Fruit fly (Drosophila melanogaster) whole organism, embryonic: Measurements from ENCODE around the gene CG9986.
A peak's percentile ranks its signal among the peaks of the same experiment; 100 is the strongest.

ENCODE experiments used
- Asciz ChIP-seq: fragments of 200-800 bp; sonication (Bioruptor generic); optimal IDR thresholded peaks from 2 replicates; lab custom pipeline; 2017; ENCODE audit warnings: missing biosample characterization, mild to moderate bottlenecking, missing genetic modification characterization, missing genetic modification reagents
- Atf6 ChIP-seq: fragments of 200-800 bp; sonication (Bioruptor generic); IDR thresholded peaks from 2 replicates; pipeline ENCODE4 v1.3.6; 2022; ENCODE audit warnings: missing biosample characterization, missing genetic modification characterization
- CG10565 ChIP-seq: fragments of 200-800 bp; sonication (Bioruptor generic); optimal IDR thresholded peaks from 3 replicates; lab custom pipeline; 2016; ENCODE audit warnings: missing biosample characterization, mild to moderate bottlenecking, missing genetic modification characterization
- CG10979 ChIP-seq: fragments of 200-800 bp; sonication (Bioruptor generic); optimal IDR thresholded peaks from 2 replicates; lab custom pipeline; 2018; ENCODE audit warnings: missing biosample characterization, mild to moderate bottlenecking, missing genetic modification characterization, moderate library complexity
- CG1233 ChIP-seq: fragments of 200-800 bp; sonication (Bioruptor generic); optimal IDR thresholded peaks from 4 replicates; lab custom pipeline; 2018; ENCODE audit warnings: missing biosample characterization, mild to moderate bottlenecking, missing genetic modification characterization
- CG12659 ChIP-seq: fragments of 200-800 bp; sonication (Bioruptor generic); optimal IDR thresholded peaks from 3 replicates; lab custom pipeline; 2017; ENCODE audit warnings: mild to moderate bottlenecking, missing biosample characterization, missing genetic modification reagents, missing genetic modification characterization
- CG12769 ChIP-seq: fragments of 200-800 bp; sonication (Bioruptor generic); optimal IDR thresholded peaks from 2 replicates; lab custom pipeline; 2019; ENCODE audit warnings: missing biosample characterization, mild to moderate bottlenecking, missing genetic modification characterization, moderate library complexity
- CG14441 ChIP-seq: fragments of 200-800 bp; sonication (Bioruptor generic); IDR thresholded peaks from 2 replicates; pipeline ENCODE4 v1.3.6; 2022; ENCODE audit warnings: missing biosample characterization, missing genetic modification characterization
- CG15073 ChIP-seq: fragments of 200-800 bp; sonication (Bioruptor generic); optimal IDR thresholded peaks from 2 replicates; lab custom pipeline; 2016; ENCODE audit warnings: missing biosample characterization, missing genetic modification characterization
- CG16863 ChIP-seq: fragments of 200-800 bp; sonication (Bioruptor generic); optimal IDR thresholded peaks from 3 replicates; lab custom pipeline; 2016; ENCODE audit warnings: missing biosample characterization, missing genetic modification characterization
- CG17361 ChIP-seq: fragments of 200-800 bp; sonication (Bioruptor generic); IDR thresholded peaks from 3 replicates; pipeline ENCODE4 v1.3.6; 2022; ENCODE audit warnings: missing biosample characterization, missing genetic modification characterization
- CG17912 ChIP-seq: fragments of 200-800 bp; sonication (Bioruptor generic); optimal IDR thresholded peaks from 2 replicates; lab custom pipeline; 2018; ENCODE audit warnings: missing biosample characterization, mild to moderate bottlenecking, missing genetic modification characterization
- CG18619 ChIP-seq: fragments of 200-800 bp; sonication (Bioruptor generic); optimal IDR thresholded peaks from 3 replicates; lab custom pipeline; 2017; ENCODE audit warnings: missing biosample characterization, mild to moderate bottlenecking, missing genetic modification characterization
- CG31388 ChIP-seq: fragments of 200-800 bp; sonication (Bioruptor generic); optimal IDR thresholded peaks from 2 replicates; lab custom pipeline; 2016; ENCODE audit warnings: missing biosample characterization, missing genetic modification characterization
- CG34376 ChIP-seq: fragments of 200-800 bp; sonication (Bioruptor generic); optimal IDR thresholded peaks from 2 replicates; lab custom pipeline; 2018; ENCODE audit warnings: missing biosample characterization, mild to moderate bottlenecking, missing genetic modification characterization
- CG3726 ChIP-seq: fragments of 200-800 bp; sonication (Bioruptor generic); IDR thresholded peaks from 3 replicates; pipeline ENCODE4, ENCODE4 v1.3.6; 2022; ENCODE audit warnings: missing biosample characterization, missing genetic modification characterization
- CG4282 ChIP-seq: fragments of 200-800 bp; sonication (Bioruptor generic); optimal IDR thresholded peaks from 2 replicates; lab custom pipeline; 2016; ENCODE audit warnings: missing biosample characterization, missing genetic modification characterization
- CG4360 ChIP-seq: fragments of 200-800 bp; sonication (Bioruptor generic); IDR thresholded peaks from 2 replicates; pipeline ENCODE4 v1.3.6; 2022; ENCODE audit warnings: missing biosample characterization, missing genetic modification characterization
- CG4404 ChIP-seq: fragments of 200-800 bp; sonication (Bioruptor generic); IDR thresholded peaks from 2 replicates; pipeline ENCODE4 v1.3.6; 2022; ENCODE audit warnings: missing biosample characterization, missing genetic modification characterization
- CG6689 ChIP-seq: fragments of 200-800 bp; sonication (Bioruptor generic); IDR thresholded peaks from 2 replicates; pipeline ENCODE4 v1.3.6; 2022; ENCODE audit warnings: missing biosample characterization, missing genetic modification characterization
- CG7271 ChIP-seq: fragments of 200-800 bp; sonication (Bioruptor generic); optimal IDR thresholded peaks from 2 replicates; lab custom pipeline; 2018; ENCODE audit warnings: missing biosample characterization, mild to moderate bottlenecking, missing genetic modification characterization, moderate library complexity
- CG7963 ChIP-seq: fragments of 200-800 bp; sonication (Bioruptor generic); IDR thresholded peaks from 3 replicates; pipeline ENCODE4 v1.3.6; 2022; ENCODE audit warnings: missing biosample characterization, missing genetic modification characterization; ENCODE audit not compliant: partially characterized antibody
- CG9932 ChIP-seq: fragments of 200-800 bp; sonication (Bioruptor generic); IDR thresholded peaks from 2 replicates; pipeline ENCODE4 v1.3.6; 2022; ENCODE audit warnings: missing biosample characterization, missing genetic modification characterization
- Camta ChIP-seq: fragments of 200-800 bp; sonication (Bioruptor generic); optimal IDR thresholded peaks from 2 replicates; lab custom pipeline; 2016; ENCODE audit warnings: missing biosample characterization, missing genetic modification characterization
- Deaf1 ChIP-seq: fragments of 200-800 bp; optimal IDR thresholded peaks from 3 replicates; lab custom pipeline; 2019; ENCODE audit warnings: missing biosample characterization, mild to moderate bottlenecking, missing genetic modification characterization, moderate library complexity
- Fer1 ChIP-seq: fragments of 200-800 bp; sonication (Bioruptor generic); optimal IDR thresholded peaks from 2 replicates; lab custom pipeline; 2017; ENCODE audit warnings: missing biosample characterization, mild to moderate bottlenecking, missing genetic modification characterization
- HLH3B ChIP-seq: fragments of 200-800 bp; sonication (Bioruptor generic); IDR thresholded peaks from 2 replicates; pipeline ENCODE4 v1.3.6; 2022; ENCODE audit warnings: missing biosample characterization, missing genetic modification characterization
- Hmr ChIP-seq: fragments of 200-800 bp; sonication (Bioruptor generic); optimal IDR thresholded peaks from 3 replicates; lab custom pipeline; 2017; ENCODE audit warnings: mild to moderate bottlenecking, missing biosample characterization, missing genetic modification reagents, missing genetic modification characterization
- Hr3 ChIP-seq: fragments of 200-800 bp; sonication (Bioruptor generic); optimal IDR thresholded peaks from 3 replicates; lab custom pipeline; 2016; ENCODE audit warnings: missing biosample characterization, missing genetic modification characterization
- Lhr ChIP-seq: fragments of 200-800 bp; sonication (Bioruptor generic); optimal IDR thresholded peaks from 3 replicates; lab custom pipeline; 2017; ENCODE audit warnings: mild to moderate bottlenecking, missing biosample characterization, missing genetic modification reagents, missing genetic modification characterization
- Lpt ChIP-seq: fragments of >200 bp; optimal IDR thresholded peaks from 2 replicates; lab custom pipeline; 2018; ENCODE audit warnings: missing biosample characterization, missing genetic modification characterization
- Med ChIP-seq: fragments of 200-800 bp; sonication (Bioruptor generic); peaks from one replicate; lab custom pipeline; 2016; ENCODE audit warnings: missing biosample characterization, missing genetic modification characterization, mild to moderate bottlenecking, inconsistent platforms, moderate library complexity
- Nf-YC ChIP-seq: fragments of 200-800 bp; optimal IDR thresholded peaks from 3 replicates; lab custom pipeline; 2019; ENCODE audit warnings: missing biosample characterization, mild to moderate bottlenecking, missing genetic modification characterization, moderate library complexity
- Ptx1 ChIP-seq: fragments of 200-800 bp; sonication (Bioruptor generic); IDR thresholded peaks from 2 replicates; pipeline ENCODE4 v1.3.6; 2022; ENCODE audit warnings: missing biosample characterization, missing genetic modification characterization
- Rfx ChIP-seq: fragments of 200-800 bp; sonication (Bioruptor generic); IDR thresholded peaks from 2 replicates; pipeline ENCODE4 v1.3.6; 2022; ENCODE audit warnings: missing biosample characterization, missing genetic modification characterization
- Sox102F ChIP-seq: fragments of 200-800 bp; sonication (Bioruptor generic); optimal IDR thresholded peaks from 2 replicates; lab custom pipeline; 2018; ENCODE audit warnings: missing biosample characterization, mild to moderate bottlenecking, missing genetic modification characterization, moderate library complexity
- Trl ChIP-seq, 3 experiments: fragments of >200 bp in 2 of 3; fragments of 200-800 bp in 1 of 3; sonication (Bioruptor generic) in 1 of 3; optimal IDR thresholded peaks; 2 replicates in 1 of 3; 3 replicates in 2 of 3; lab custom pipeline; 2016 to 2017; ENCODE audit warnings: missing biosample characterization in 1 of 3, missing genetic modification characterization in 1 of 3
- ato ChIP-seq: fragments of 200-800 bp; sonication (Bioruptor generic); IDR thresholded peaks from 2 replicates; pipeline ENCODE4 v1.3.6; 2022; ENCODE audit warnings: missing biosample characterization, missing genetic modification characterization; ENCODE audit not compliant: partially characterized antibody
- bab2 ChIP-seq: fragments of 200-800 bp; sonication (Bioruptor generic); optimal IDR thresholded peaks from 2 replicates; lab custom pipeline; 2016; ENCODE audit warnings: missing biosample characterization, missing genetic modification characterization
- bigmax ChIP-seq: fragments of 200-800 bp; sonication (Bioruptor generic); optimal IDR thresholded peaks from 2 replicates; lab custom pipeline; 2018; ENCODE audit warnings: missing biosample characterization, mild to moderate bottlenecking, missing genetic modification characterization
- chif ChIP-seq, 2 experiments: fragments of 200-800 bp; sonication (Bioruptor generic); optimal IDR thresholded peaks; 3 replicates each; lab custom pipeline; 2016; ENCODE audit warnings: missing biosample characterization in 2 of 2, missing genetic modification characterization in 2 of 2
- crol ChIP-seq: fragments of 200-800 bp; sonication (Bioruptor generic); IDR thresholded peaks from 2 replicates; pipeline ENCODE4 v1.3.6; 2022; ENCODE audit warnings: missing biosample characterization, missing genetic modification characterization
- fd64A ChIP-seq: fragments of 200-800 bp; sonication (Bioruptor generic); optimal IDR thresholded peaks from 3 replicates; lab custom pipeline; 2018; ENCODE audit warnings: missing biosample characterization, mild to moderate bottlenecking, missing genetic modification characterization
- fru ChIP-seq: fragments of >200 bp; optimal IDR thresholded peaks from 2 replicates; lab custom pipeline; 2017
- mam ChIP-seq: fragments of 200-800 bp; sonication (Bioruptor generic); optimal IDR thresholded peaks from 3 replicates; lab custom pipeline; 2016; ENCODE audit warnings: missing biosample characterization, missing genetic modification characterization
- nau ChIP-seq: fragments of 200-800 bp; sonication (Bioruptor generic); optimal IDR thresholded peaks from 3 replicates; lab custom pipeline; 2017; ENCODE audit warnings: missing biosample characterization, mild to moderate bottlenecking, missing genetic modification characterization, missing genetic modification reagents
- nom ChIP-seq: fragments of 200-800 bp; sonication (Bioruptor generic); optimal IDR thresholded peaks from 2 replicates; lab custom pipeline; 2017; ENCODE audit warnings: missing biosample characterization, missing genetic modification characterization, mild to moderate bottlenecking, moderate library complexity, missing genetic modification reagents
- pan ChIP-seq, 4 experiments: fragments of >200 bp in 3 of 4; fragments of 200-800 bp in 1 of 4; sonication (Bioruptor generic) in 1 of 4; optimal IDR thresholded peaks in 3 of 4; IDR thresholded peaks in 1 of 4; 2 replicates each; pipeline versions ENCODE4 v1.3.6 to Lab custom; 2017 to 2022; ENCODE audit warnings: missing biosample characterization in 2 of 4, missing genetic modification characterization in 2 of 4, mixed read lengths in 1 of 4
- twi ChIP-seq: fragments of 200-800 bp; optimal IDR thresholded peaks from 2 replicates; lab custom pipeline; 2019; ENCODE audit warnings: missing biosample characterization, mild to moderate bottlenecking, missing genetic modification characterization, moderate library complexity
- wek ChIP-seq: fragments of 200-800 bp; sonication (Bioruptor generic); optimal IDR thresholded peaks from 3 replicates; lab custom pipeline; 2018; ENCODE audit warnings: missing biosample characterization, mild to moderate bottlenecking, missing genetic modification characterization, moderate library complexity

CG9986 gene

DNA sequence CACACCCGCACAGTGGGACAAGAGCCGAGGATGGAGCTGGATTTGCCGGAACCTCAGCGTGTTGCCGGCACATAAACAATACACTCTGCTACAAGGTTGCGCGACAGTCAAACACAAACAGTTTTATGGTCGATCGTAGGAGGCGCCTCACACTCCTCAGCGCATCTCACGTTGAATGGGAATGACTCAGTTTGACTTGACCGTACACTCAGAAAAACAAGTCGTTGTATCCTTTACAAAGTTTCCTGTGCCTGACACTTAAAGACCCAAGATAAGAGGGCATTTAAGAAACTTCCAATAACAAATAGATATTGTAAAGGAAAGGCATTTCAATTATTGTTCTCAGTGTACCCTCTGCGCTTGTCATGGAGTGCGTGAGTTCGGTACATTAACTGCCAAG is 25.9 kb downstream of the CG9986 start (continued):
- peak; percentile 60 for TF ChIP-seq twi
- no peak for TF ChIP-seq CG15073 (GFP tag; lab: Kevin White, UChicago)
- peak; percentile 61 for TF ChIP-seq Ptx1 (GFP tag; lab: Robert Waterston, UW)
- TF ChIP-seq CG12659 (GFP tag; lab: Kevin White, UChicago): no peak
- no peak for TF ChIP-seq CG17912 (GFP tag; lab: Kevin White, UChicago)
- TF ChIP-seq CG18619: no peak
- peak; percentile 27 for TF ChIP-seq Hmr
- peak; percentile 65 for TF ChIP-seq CG6689 (GFP tag; lab: Robert Waterston, UW)
- TF ChIP-seq CG4360 (GFP tag; lab: Robert Waterston, UW): no peak
- TF ChIP-seq Trl (optimal IDR thresholded peaks at IDR 0.05; lab: Kevin White, UChicago): no peak
- TF ChIP-seq Trl (GFP tag; optimal IDR thresholded peaks at IDR 0.05; lab: Kevin White, UChicago): peak; percentile 55
- peak; percentile 46 for TF ChIP-seq mam (GFP tag; lab: Kevin White, UChicago)
- TF ChIP-seq Fer1: peak; percentile 27
- peak; percentile 49; the same call in 2 of the 3 replicates for TF ChIP-seq CG17361 (GFP tag; lab: Robert Waterston, UW)
- TF ChIP-seq CG4404: peak; percentile 75
- peak; percentile 85 for TF ChIP-seq Med
- no peak for TF ChIP-seq Deaf1 (tag; lab: Kevin White, UChicago)
- TF ChIP-seq pan (optimal IDR thresholded peaks at IDR 0.05; lab: Kevin White, UChicago): no peak
- TF ChIP-seq pan (GFP tag; optimal IDR thresholded peaks at IDR 0.05 in 1 of 2, IDR thresholded peaks at IDR 0.05 in 1 of 2): peak in 1 of 2 experiments; percentile 45
- 0 out of 2 replicates have a peak, but pooled peaks have one; percentile 15 for TF ChIP-seq Atf6 (GFP tag; lab: Robert Waterston, UW)
- TF ChIP-seq CG1233 (GFP tag; lab: Kevin White, UChicago): peak; percentile 66
- TF ChIP-seq Sox102F (GFP tag; lab: Kevin White, UChicago): peak; percentile 51
- peak; percentile 57 for TF ChIP-seq Asciz (GFP tag; lab: Kevin White, UChicago)
- TF ChIP-seq HLH3B (GFP tag; lab: Robert Waterston, UW): peak; percentile 59; the same call in 1 of the 2 replicates
- TF ChIP-seq fru: no peak
- peak; percentile 72; the same call in 2 of the 3 replicates for TF ChIP-seq CG3726 (GFP tag; lab: Robert Waterston, UW)
- no peak for TF ChIP-seq bigmax (GFP tag; lab: Kevin White, UChicago)
- TF ChIP-seq CG10979 (tag; lab: Kevin White, UChicago): peak; percentile 64
- TF ChIP-seq Rfx (GFP tag; lab: Robert Waterston, UW): peak; percentile 51; the same call in 1 of the 2 replicates
- TF ChIP-seq CG10565 (GFP tag; lab: Kevin White, UChicago): no peak
- TF ChIP-seq nom (GFP tag; lab: Kevin White, UChicago): no peak
- TF ChIP-seq wek (GFP tag; lab: Kevin White, UChicago): no peak
- TF ChIP-seq Lhr (GFP tag; lab: Kevin White, UChicago): no peak
- TF ChIP-seq CG4282: peak; percentile 56
- TF ChIP-seq chif (GFP tag; optimal IDR thresholded peaks at IDR 0.05; lab: Kevin White, UChicago): peak; percentile 63 to 76
- TF ChIP-seq ato: no peak
- peak; percentile 50 for TF ChIP-seq CG14441 (GFP tag; lab: Robert Waterston, UW)
- TF ChIP-seq Hr3 (GFP tag; lab: Kevin White, UChicago): peak; percentile 41
- TF ChIP-seq CG31388 (GFP tag; lab: Kevin White, UChicago): no peak
- TF ChIP-seq Nf-YC (tag; lab: Kevin White, UChicago): no peak
- TF ChIP-seq fd64A: no peak
- TF ChIP-seq CG34376 (GFP tag; lab: Kevin White, UChicago): no peak
- peak; percentile 34 for TF ChIP-seq bab2
- TF ChIP-seq CG12769 (tag; lab: Kevin White, UChicago): peak; percentile 45
- TF ChIP-seq CG16863 (GFP tag; lab: Kevin White, UChicago): no peak
- peak; percentile 42; the same call in 1 of the 2 replicates for TF ChIP-seq CG9932 (GFP tag; lab: Robert Waterston, UW)
- no peak for TF ChIP-seq CG7963 (GFP tag; lab: Robert Waterston, UW)
- TF ChIP-seq Lpt: no peak
- no peak for TF ChIP-seq crol (GFP tag; lab: Robert Waterston, UW)
- TF ChIP-seq nau (GFP tag; lab: Kevin White, UChicago): peak; percentile 26
- TF ChIP-seq Camta (GFP tag; lab: Kevin White, UChicago): peak; percentile 35
- TF ChIP-seq CG7271 (tag; lab: Kevin White, UChicago): no peak
